Worm (Caenorhabditis elegans) whole organism, young adult: ENCODE results near the gene mut-14.

Experiments
- D2030.7 ChIP-seq: fragments of 200-800 bp; sonication (Bioruptor generic); IDR thresholded peaks from 2 replicates; pipeline ENCODE4 v1.3.6; 2022; ENCODE audit warnings: missing genetic modification reagents, missing genetic modification characterization, missing compliant biosample characterization
- F57C9.4 ChIP-seq: sonication (generic microtip); optimal IDR thresholded peaks from 2 replicates; lab custom pipeline; 2017; ENCODE audit warnings: mild to moderate bottlenecking, missing genetic modification characterization, missing compliant biosample characterization
- Y53G8AR.9 ChIP-seq: fragments of 200-800 bp; sonication (Bioruptor generic); conservative IDR thresholded peaks from 2 replicates; pipeline ENCODE4 v1.3.6; 2022; ENCODE audit warnings: missing genetic modification reagents, missing genetic modification characterization, missing compliant biosample characterization
- aptf-3 ChIP-seq: fragments of 200-800 bp; sonication (Bioruptor generic); IDR thresholded peaks from 2 replicates; pipeline ENCODE4 v1.3.6; 2022; ENCODE audit warnings: missing genetic modification characterization, missing compliant biosample characterization
- bed-2 ChIP-seq: fragments of 200-800 bp; sonication (Bioruptor generic); IDR thresholded peaks from 2 replicates; pipeline ENCODE4 v1.3.6; 2022; ENCODE audit warnings: missing genetic modification reagents, missing genetic modification characterization, missing compliant biosample characterization
- hmg-1.2 ChIP-seq: fragments of 200-800 bp; sonication (Bioruptor generic); IDR thresholded peaks from 2 replicates; pipeline ENCODE4 v1.3.6; 2022; ENCODE audit warnings: missing genetic modification reagents, missing genetic modification characterization, missing compliant biosample characterization
- lin-26 ChIP-seq: fragments of 200-800 bp; sonication (Bioruptor generic); IDR thresholded peaks from 2 replicates; pipeline ENCODE4 v1.3.6; 2022; ENCODE audit warnings: missing genetic modification reagents, missing genetic modification characterization, missing compliant biosample characterization
- lin-54 ChIP-seq: fragments of 200-800 bp; sonication (Bioruptor generic); optimal IDR thresholded peaks from 2 replicates; lab custom pipeline; 2018; ENCODE audit warnings: mild to moderate bottlenecking, missing genetic modification characterization, missing compliant biosample characterization
- lsl-1 ChIP-seq: fragments of 200-800 bp; sonication (Bioruptor generic); optimal IDR thresholded peaks from 2 replicates; lab custom pipeline; 2018; ENCODE audit warnings: mild to moderate bottlenecking, missing genetic modification characterization, moderate library complexity, missing compliant biosample characterization
- nhr-27 ChIP-seq: fragments of 200-800 bp; sonication (Bioruptor generic); optimal IDR thresholded peaks from 2 replicates; lab custom pipeline; 2018; ENCODE audit warnings: mild to moderate bottlenecking, missing genetic modification characterization, moderate library complexity, missing compliant biosample characterization
- pha-4 ChIP-seq: fragments of 150-350 bp; sonication (generic microtip); optimal IDR thresholded peaks from 2 replicates; lab custom pipeline; 2014; ENCODE audit warnings: missing biosample characterization, missing genetic modification reagents, missing genetic modification characterization

DNA sequence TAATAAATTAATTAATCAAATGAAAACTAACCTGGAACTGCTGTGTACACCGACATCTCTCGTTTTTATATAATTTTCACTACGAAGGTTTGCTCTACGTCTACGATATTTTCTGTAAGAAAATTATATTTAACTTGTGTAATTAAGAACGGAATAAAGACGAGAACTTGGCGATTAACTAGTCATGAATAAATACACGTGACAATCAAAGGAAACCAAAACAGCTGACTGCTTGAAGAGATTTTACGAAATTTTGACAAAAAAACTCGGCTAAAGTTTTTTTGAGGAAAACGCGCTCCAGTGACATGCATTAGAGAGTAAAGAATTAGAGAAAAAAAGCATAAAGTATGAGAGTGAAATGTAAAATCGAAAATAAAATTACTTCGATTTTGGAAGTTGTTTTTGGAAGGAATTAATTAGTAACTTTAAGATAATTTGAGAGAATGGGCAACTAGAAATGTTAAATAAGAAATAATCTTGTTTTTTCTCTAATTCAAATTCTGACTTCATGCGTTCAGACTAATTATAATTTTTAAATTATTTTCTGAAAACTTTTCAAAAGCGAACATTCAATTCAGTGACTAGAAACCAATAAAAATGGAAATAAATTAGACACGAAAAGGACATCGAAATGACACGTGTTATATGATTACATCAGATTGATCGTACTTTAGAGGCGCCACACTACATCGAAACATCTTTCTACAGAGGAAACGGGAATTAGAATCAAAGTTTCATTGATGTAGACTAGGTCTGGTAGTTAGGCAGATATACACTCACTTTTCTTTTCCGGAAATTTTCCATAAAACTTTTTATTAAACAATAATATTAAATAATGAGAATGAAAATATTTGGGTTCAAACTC is 26.8 kb upstream of the mut-14 start, which contains the start of gene F25B4.7:
- TF ChIP-seq lsl-1 (no peak), bed-2 (GFP tag; lab: Robert Waterston, UW) (no peak), D2030.7 (GFP tag; lab: Robert Waterston, UW) (no peak), lin-54 (GFP tag; lab: Kevin White, UChicago) (no peak), Y53G8AR.9 (GFP tag; lab: Robert Waterston, UW) (no peak), aptf-3 (GFP tag; lab: Robert Waterston, UW) (no peak), hmg-1.2 (peak; percentile 78; the same call in 1 of the 2 replicates), pha-4 (tag; lab: Kevin White, UChicago) (no peak), nhr-27 (tag; lab: Kevin White, UChicago) (no peak), lin-26 (GFP tag; lab: Robert Waterston, UW) (no peak), F57C9.4 (no peak)
